Worm (Caenorhabditis elegans) whole organism, young adult: Measurements from ENCODE around the gene Y102A5C.27.

Source experiments
- F10E7.11 ChIP-seq: sonication (generic microtip); optimal IDR thresholded peaks from 2 replicates; lab custom pipeline; 2017; ENCODE audit warnings: mild to moderate bottlenecking, missing genetic modification characterization, moderate library complexity, missing compliant biosample characterization
- F39B2.1 ChIP-seq: fragments of 200-800 bp; sonication (Bioruptor generic); IDR thresholded peaks from 2 replicates; pipeline ENCODE4 v1.3.6; 2022; ENCODE audit warnings: missing genetic modification reagents, missing genetic modification characterization, missing compliant biosample characterization
- F52B5.7 ChIP-seq: sonication (generic microtip); optimal IDR thresholded peaks from 2 replicates; lab custom pipeline; 2016; ENCODE audit warnings: mild to moderate bottlenecking, missing genetic modification characterization, missing compliant biosample characterization
- F57A8.1 ChIP-seq: fragments of 200-800 bp; sonication (Bioruptor generic); optimal IDR thresholded peaks from 2 replicates; lab custom pipeline; 2018; ENCODE audit warnings: mild to moderate bottlenecking, missing genetic modification characterization, moderate library complexity, missing compliant biosample characterization
- K12H6.12 ChIP-seq: fragments of 200-800 bp; sonication (Bioruptor generic); optimal IDR thresholded peaks from 2 replicates; lab custom pipeline; 2018; ENCODE audit warnings: mild to moderate bottlenecking, missing genetic modification characterization, missing compliant biosample characterization
- Y53F4B.3 ChIP-seq: fragments of 200-800 bp; sonication (Bioruptor generic); IDR thresholded peaks from 2 replicates; pipeline ENCODE4 v1.3.6; 2022; ENCODE audit warnings: missing genetic modification reagents, missing genetic modification characterization, missing compliant biosample characterization
- Y56A3A.18 ChIP-seq: fragments of 200-800 bp; sonication (Bioruptor generic); IDR thresholded peaks from 2 replicates; pipeline ENCODE4 v1.3.6; 2022; ENCODE audit warnings: missing genetic modification reagents, missing genetic modification characterization, missing compliant biosample characterization
- akir-1 ChIP-seq: fragments of 200-800 bp; sonication (Bioruptor generic); optimal IDR thresholded peaks from 2 replicates; lab custom pipeline; 2018; ENCODE audit warnings: mild to moderate bottlenecking, missing genetic modification characterization, moderate library complexity, missing compliant biosample characterization
- cebp-1 ChIP-seq, 2 experiments: fragments of 200-800 bp in 1 of 2; sonication (Bioruptor generic) in 1 of 2; sonication (generic microtip) in 1 of 2; IDR thresholded peaks in 1 of 2; optimal IDR thresholded peaks in 1 of 2; 2 replicates each; pipeline versions ENCODE4 v1.3.6 to Lab custom; 2017 to 2022; ENCODE audit warnings: missing compliant biosample characterization in 2 of 2, missing genetic modification characterization in 2 of 2, mild to moderate bottlenecking in 1 of 2, missing genetic modification reagents in 1 of 2, moderate library complexity in 1 of 2
- ceh-40 ChIP-seq: fragments of 200-800 bp; sonication (Bioruptor generic); IDR thresholded peaks from 2 replicates; pipeline ENCODE4 v1.3.6; 2022; ENCODE audit warnings: missing genetic modification characterization, missing compliant biosample characterization
- ceh-58 ChIP-seq: fragments of 200-800 bp; sonication (Bioruptor generic); IDR thresholded peaks from 2 replicates; pipeline ENCODE4 v1.3.6; 2022; ENCODE audit warnings: missing genetic modification characterization, missing compliant biosample characterization
- ceh-91 ChIP-seq: fragments of 200-800 bp; sonication (Bioruptor generic); IDR thresholded peaks from 2 replicates; pipeline ENCODE4 v1.3.6; 2022; ENCODE audit warnings: missing genetic modification reagents, missing genetic modification characterization, missing compliant biosample characterization
- dox-1 ChIP-seq: fragments of 200-800 bp; sonication (Bioruptor generic); IDR thresholded peaks from 2 replicates; pipeline ENCODE4 v1.3.6; 2022; ENCODE audit warnings: missing genetic modification reagents, missing genetic modification characterization, missing compliant biosample characterization
- efl-1 ChIP-seq: fragments of 150-350 bp; optimal IDR thresholded peaks from 2 replicates; lab custom pipeline; 2014; ENCODE audit warnings: missing biosample characterization, missing genetic modification reagents, missing genetic modification characterization
- egl-18 ChIP-seq: fragments of 200-800 bp; sonication (Bioruptor generic); IDR thresholded peaks from 2 replicates; pipeline ENCODE4 v1.3.6; 2022; ENCODE audit warnings: missing genetic modification reagents, missing genetic modification characterization, missing compliant biosample characterization
- hlh-26 ChIP-seq: fragments of 200-800 bp; sonication (Bioruptor generic); conservative IDR thresholded peaks from 2 replicates; pipeline ENCODE4 v1.3.6; 2022; ENCODE audit warnings: missing genetic modification reagents, missing genetic modification characterization, missing compliant biosample characterization
- hsf-1 ChIP-seq: fragments of 200-800 bp; sonication (Bioruptor generic); IDR thresholded peaks from 2 replicates; pipeline ENCODE4 v1.3.6; 2022; ENCODE audit warnings: missing genetic modification reagents, missing genetic modification characterization, missing compliant biosample characterization
- lin-35 ChIP-seq, 3 experiments: fragments of 150-350 bp in 2 of 3; sonication (generic microtip) in 1 of 3; optimal IDR thresholded peaks; 2 replicates each; lab custom pipeline; 2014 to 2018; ENCODE audit warnings: missing biosample characterization in 3 of 3, missing genetic modification characterization in 3 of 3, missing genetic modification reagents in 3 of 3
- lin-40 ChIP-seq: sonication (generic microtip); optimal IDR thresholded peaks from 2 replicates; lab custom pipeline; 2016; ENCODE audit warnings: missing genetic modification characterization, mild to moderate bottlenecking, missing compliant biosample characterization, missing genotype, missing genetic modification reagents
- madf-10 ChIP-seq: sonication (generic microtip); optimal IDR thresholded peaks from 2 replicates; lab custom pipeline; 2016; ENCODE audit warnings: mild to moderate bottlenecking, missing genetic modification characterization, missing compliant biosample characterization
- mes-4 ChIP-seq: sonication (generic microtip); optimal IDR thresholded peaks from 2 replicates; lab custom pipeline; 2016; ENCODE audit warnings: missing genotype, missing genetic modification characterization, missing compliant biosample characterization
- nhr-179 ChIP-seq: sonication (generic microtip); optimal IDR thresholded peaks from 2 replicates; lab custom pipeline; 2016; ENCODE audit warnings: mild to moderate bottlenecking, missing genetic modification characterization, missing compliant biosample characterization
- nhr-27 ChIP-seq: fragments of 200-800 bp; sonication (Bioruptor generic); optimal IDR thresholded peaks from 2 replicates; lab custom pipeline; 2018; ENCODE audit warnings: mild to moderate bottlenecking, missing genetic modification characterization, moderate library complexity, missing compliant biosample characterization
- nhr-80 ChIP-seq: sonication (generic microtip); optimal IDR thresholded peaks from 2 replicates; lab custom pipeline; 2016; ENCODE audit warnings: missing genetic modification characterization, missing compliant biosample characterization
- nhr-90 ChIP-seq: sonication (generic microtip); optimal IDR thresholded peaks from 2 replicates; lab custom pipeline; 2016; ENCODE audit warnings: missing genotype, mild to moderate bottlenecking, missing genetic modification characterization, missing compliant biosample characterization
- pbrm-1 ChIP-seq: fragments of 200-800 bp; sonication (Bioruptor generic); IDR thresholded peaks from 2 replicates; pipeline ENCODE4 v1.3.6; 2022; ENCODE audit warnings: missing genetic modification reagents, missing genetic modification characterization, missing compliant biosample characterization
- pha-4 ChIP-seq: fragments of 150-350 bp; sonication (generic microtip); optimal IDR thresholded peaks from 2 replicates; lab custom pipeline; 2014; ENCODE audit warnings: missing biosample characterization, missing genetic modification reagents, missing genetic modification characterization
- rcor-1 ChIP-seq: fragments of 200-800 bp; sonication (Bioruptor generic); IDR thresholded peaks from 2 replicates; pipeline ENCODE4 v1.3.6; 2022; ENCODE audit warnings: missing genetic modification reagents, missing genetic modification characterization, missing compliant biosample characterization
- sea-2 ChIP-seq: fragments of 200-800 bp; sonication (Bioruptor generic); IDR thresholded peaks from 2 replicates; pipeline ENCODE4 v1.3.6; 2022; ENCODE audit warnings: missing genetic modification characterization, missing compliant biosample characterization
- snpc-4 ChIP-seq, 5 experiments: fragments of 150-350 bp in 1 of 5; sonication (generic microtip) in 4 of 5; optimal IDR thresholded peaks; 2 replicates each; lab custom pipeline; 2014 to 2018; ENCODE audit warnings: missing genetic modification characterization in 5 of 5, missing biosample characterization in 3 of 5, antibody characterized with exemption in 2 of 5, mild to moderate bottlenecking in 2 of 5, missing compliant biosample characterization in 2 of 5, missing genotype in 2 of 5, moderate library complexity in 2 of 5, missing genetic modification reagents in 1 of 5
- xnd-1 ChIP-seq: sonication (generic microtip); optimal IDR thresholded peaks from 2 replicates; lab custom pipeline; 2016; ENCODE audit warnings: missing genotype, missing genetic modification reagents, missing genetic modification characterization, missing compliant biosample characterization
- zfh-2 ChIP-seq: fragments of 200-800 bp; sonication (Bioruptor generic); conservative IDR thresholded peaks from 2 replicates; pipeline ENCODE4 v1.3.6; 2022; ENCODE audit warnings: missing genetic modification reagents, missing genetic modification characterization, missing compliant biosample characterization
- zim-3 ChIP-seq: sonication (generic microtip); optimal IDR thresholded peaks from 2 replicates; lab custom pipeline; 2017; ENCODE audit warnings: mild to moderate bottlenecking, missing genetic modification characterization, moderate library complexity, missing compliant biosample characterization
- ztf-18 ChIP-seq: sonication (generic microtip); optimal IDR thresholded peaks from 2 replicates; lab custom pipeline; 2016; ENCODE audit warnings: missing genotype, mild to moderate bottlenecking, missing genetic modification characterization, missing compliant biosample characterization
- ztf-26 ChIP-seq: sonication (generic microtip); optimal IDR thresholded peaks from 2 replicates; lab custom pipeline; 2017; ENCODE audit warnings: missing genetic modification characterization, missing compliant biosample characterization
- ztf-3 ChIP-seq: fragments of 200-800 bp; sonication (Bioruptor generic); optimal IDR thresholded peaks from 2 replicates; lab custom pipeline; 2018; ENCODE audit warnings: mild to moderate bottlenecking, missing genetic modification characterization, missing compliant biosample characterization

Gene Y102A5C.27

ce11 chrV:16991734-16992133 is 3.2 kb upstream of the Y102A5C.27 start, which contains the start of gene srz-95:
Gene srz-95 (plus strand): TSS chrV:16992034.
- TF ChIP-seq sea-2 (GFP tag; lab: Robert Waterston, UW) (no peak), K12H6.12 (tag; lab: Kevin White, UChicago) (no peak), dox-1 (no peak), rcor-1 (no peak), hlh-26 (GFP tag; lab: Robert Waterston, UW) (no peak), pbrm-1 (GFP tag; lab: Robert Waterston, UW) (no peak), cebp-1 (GFP tag; IDR thresholded peaks at IDR 0.05; lab: Robert Waterston, UW) (no peak), cebp-1 (tag; optimal IDR thresholded peaks at IDR 0.05; lab: Kevin White, UChicago) (no peak), nhr-90 (no peak), efl-1 (GFP tag; lab: Kevin White, UChicago) (no peak)

ce11 chrV:16987783-16988182 is 731 bp downstream of the Y102A5C.27 start:
- TF ChIP-seq mes-4 (tag; lab: Kevin White, UChicago) = no peak
- no peak for TF ChIP-seq ztf-3 (GFP tag; lab: Kevin White, UChicago)
- no peak for TF ChIP-seq K12H6.12 (tag; lab: Kevin White, UChicago)
- no peak for TF ChIP-seq ceh-40 (GFP tag; lab: Robert Waterston, UW)
- no peak for TF ChIP-seq ceh-58 (GFP tag; lab: Robert Waterston, UW)
- no peak for TF ChIP-seq ztf-18
- TF ChIP-seq ztf-26 (tag; lab: Kevin White, UChicago) = no peak
- no peak for TF ChIP-seq snpc-4 (GFP tag; optimal IDR thresholded peaks at IDR 0.05; lab: Kevin White, UChicago)
- no peak for TF ChIP-seq snpc-4 (tag; optimal IDR thresholded peaks at IDR 0.05; lab: Kevin White, UChicago)
- TF ChIP-seq akir-1 (GFP tag; lab: Kevin White, UChicago) = no peak
- TF ChIP-seq F52B5.7 = no peak
- no peak for TF ChIP-seq Y53F4B.3
- no peak for TF ChIP-seq zfh-2 (GFP tag; lab: Robert Waterston, UW)
- no peak for TF ChIP-seq nhr-27
- no peak for TF ChIP-seq F39B2.1 (GFP tag; lab: Robert Waterston, UW)
- TF ChIP-seq hsf-1 (GFP tag; lab: Robert Waterston, UW) = no peak
- TF ChIP-seq xnd-1 (tag; lab: Kevin White, UChicago) = no peak
- no peak for TF ChIP-seq nhr-179 (tag; lab: Kevin White, UChicago)

- TF ChIP-seq madf-10 (tag; lab: Kevin White, UChicago) (no peak), egl-18 (GFP tag; lab: Robert Waterston, UW) (no peak), rcor-1 (no peak), pha-4 (tag; lab: Kevin White, UChicago) (no peak), lin-35 (GFP tag; optimal IDR thresholded peaks at IDR 0.05; lab: Kevin White, UChicago) (no peak), nhr-80 (tag; lab: Kevin White, UChicago) (no peak), efl-1 (GFP tag; lab: Kevin White, UChicago) (no peak), Y56A3A.18 (GFP tag; lab: Robert Waterston, UW) (no peak), zim-3 (tag; lab: Kevin White, UChicago) (no peak), ztf-3 (GFP tag; lab: Kevin White, UChicago) (no peak), lin-40 (no peak), F57A8.1 (GFP tag; lab: Kevin White, UChicago) (no peak)
These were observed 1.5 kb downstream of the Y102A5C.27 start, which contains the start of gene Y102A5C.40 for ce11 chrV:16987035-16987434. Gene Y102A5C.40 (minus strand): TSS chrV:16987135.

- no peak for TF ChIP-seq ceh-91
- no peak for TF ChIP-seq F10E7.11 (tag; lab: Kevin White, UChicago)
- no peak for TF ChIP-seq ztf-3 (GFP tag; lab: Kevin White, UChicago)
- TF ChIP-seq, all 124 proteins: peak for 0
These were observed 8.1 kb downstream of the Y102A5C.27 start, which contains the start of gene srz-54 for ce11 chrV:16980368-16980767. Gene srz-54 (plus strand): TSS chrV:16980668.
